Fruit fly (Drosophila melanogaster): ENCODE data around the gene CG4259.

Gene CG4259

DNA sequence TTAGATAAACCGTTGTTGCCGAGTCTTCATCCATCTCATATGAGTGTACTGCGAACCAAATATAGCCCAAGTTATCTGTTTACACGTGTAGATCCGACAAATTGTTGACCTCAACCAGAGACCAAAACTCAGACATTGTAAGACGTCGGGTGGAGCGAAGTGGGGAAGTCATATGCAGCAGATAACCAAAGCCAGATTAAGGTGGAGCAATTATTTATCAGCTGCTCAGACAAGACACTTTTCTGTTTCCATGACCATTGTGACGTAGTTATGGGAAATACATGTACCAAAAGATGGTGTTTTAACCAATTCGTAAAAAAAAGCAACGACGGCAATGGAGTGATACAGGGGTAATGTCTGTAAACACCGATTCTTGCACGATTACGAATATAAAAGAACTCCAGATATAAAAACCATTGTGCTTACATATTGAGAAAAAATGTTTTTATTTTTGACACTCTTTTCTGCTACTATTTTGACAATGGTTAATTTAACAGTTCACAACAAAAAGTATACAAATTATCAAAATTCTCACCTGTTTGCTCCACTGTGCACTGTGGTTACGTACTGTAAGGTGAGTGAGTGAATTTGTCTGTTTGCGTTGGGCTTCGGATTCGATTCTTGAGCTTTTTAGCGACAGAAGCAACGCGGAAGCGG is 48.4 kb upstream of the CG4259 start (continued):
- peak; percentile 1 for TF ChIP-seq CG13123 (GFP tag; optimal IDR thresholded peaks at IDR 0.05)
- no peak for TF ChIP-seq gfzf (GFP tag; optimal IDR thresholded peaks at IDR 0.05)
- peak; percentile 31 for TF ChIP-seq nmo (GFP tag; optimal IDR thresholded peaks at IDR 0.05)
- no peak for TF ChIP-seq Adf1 (GFP tag; IDR thresholded peaks at IDR 0.05)
- TF ChIP-seq CG11695 (GFP tag; IDR thresholded peaks at IDR 0.05): no peak
- TF ChIP-seq CG9932 (GFP tag; IDR thresholded peaks at IDR 0.05): peak; percentile 70
- no peak for TF ChIP-seq Hey (tag; optimal IDR thresholded peaks at IDR 0.05)
- no peak for TF ChIP-seq NC2α (GFP tag; optimal IDR thresholded peaks at IDR 0.05)
- TF ChIP-seq tgo (GFP tag; IDR thresholded peaks at IDR 0.05): peak; percentile 29; the same call in 1 of the 3 replicates
- TF ChIP-seq CG10565 (GFP tag; optimal IDR thresholded peaks at IDR 0.05): no peak
- peak; percentile 39 for TF ChIP-seq CG18619 (GFP tag; optimal IDR thresholded peaks at IDR 0.05)
- TF ChIP-seq Med (GFP tag): peak; percentile 93
- TF ChIP-seq CG4730 (GFP tag; IDR thresholded peaks at IDR 0.05): no peak
- no peak for TF ChIP-seq CG6683 (GFP tag; optimal IDR thresholded peaks at IDR 0.05)
- TF ChIP-seq CG2678 (tag; optimal IDR thresholded peaks at IDR 0.05): peak; percentile 53
- no peak for TF ChIP-seq CG3163 (GFP tag; optimal IDR thresholded peaks at IDR 0.05)
- TF ChIP-seq H2.0 (GFP tag; IDR thresholded peaks at IDR 0.05): 0 out of 2 replicates have a peak, but pooled peaks have one; percentile 17
- TF ChIP-seq Hr51 (GFP tag; optimal IDR thresholded peaks at IDR 0.05): peak; percentile 39 to 59
- no peak for TF ChIP-seq CrebB (tag; optimal IDR thresholded peaks at IDR 0.05)
- TF ChIP-seq Gug (GFP tag; IDR thresholded peaks at IDR 0.05): 0 out of 4 replicates have a peak, but pooled peaks have one; percentile 4
- no peak for TF ChIP-seq cato (GFP tag; optimal IDR thresholded peaks at IDR 0.05; ENCODE audit: borderline replicate concordance)
- TF ChIP-seq NfI (GFP tag; optimal IDR thresholded peaks at IDR 0.05): peak; percentile 37
- peak; percentile 13 for TF ChIP-seq CoRest (tag; optimal IDR thresholded peaks at IDR 0.05)
- no peak for TF ChIP-seq ato (GFP tag; IDR thresholded peaks at IDR 0.05; ENCODE audit: partially characterized antibody)
- TF ChIP-seq CG1024 (GFP tag; IDR thresholded peaks at IDR 0.05): no peak; the same call in 1 of the 2 replicates
- peak; percentile 53; the same call in 1 of the 2 replicates for TF ChIP-seq CG17328 (GFP tag; IDR thresholded peaks at IDR 0.05)
- no peak for TF ChIP-seq stc (GFP tag; IDR thresholded peaks at IDR 0.05)
- no peak for TF ChIP-seq HLHmδ (GFP tag; optimal IDR thresholded peaks at IDR 0.05)
- TF ChIP-seq CG12769 (tag; optimal IDR thresholded peaks at IDR 0.05): no peak
- peak; percentile 74 for TF ChIP-seq gem (tag; optimal IDR thresholded peaks at IDR 0.05)
- TF ChIP-seq mirr (GFP tag; optimal IDR thresholded peaks at IDR 0.05): no peak
- TF ChIP-seq ranshi (GFP tag; IDR thresholded peaks at IDR 0.05): 0 out of 2 replicates have a peak, but pooled peaks have one; percentile 13
- TF ChIP-seq Dip2 (GFP tag; IDR thresholded peaks at IDR 0.05): no peak
- TF ChIP-seq Ets97D (GFP tag; optimal IDR thresholded peaks at IDR 0.05): no peak

DNA sequence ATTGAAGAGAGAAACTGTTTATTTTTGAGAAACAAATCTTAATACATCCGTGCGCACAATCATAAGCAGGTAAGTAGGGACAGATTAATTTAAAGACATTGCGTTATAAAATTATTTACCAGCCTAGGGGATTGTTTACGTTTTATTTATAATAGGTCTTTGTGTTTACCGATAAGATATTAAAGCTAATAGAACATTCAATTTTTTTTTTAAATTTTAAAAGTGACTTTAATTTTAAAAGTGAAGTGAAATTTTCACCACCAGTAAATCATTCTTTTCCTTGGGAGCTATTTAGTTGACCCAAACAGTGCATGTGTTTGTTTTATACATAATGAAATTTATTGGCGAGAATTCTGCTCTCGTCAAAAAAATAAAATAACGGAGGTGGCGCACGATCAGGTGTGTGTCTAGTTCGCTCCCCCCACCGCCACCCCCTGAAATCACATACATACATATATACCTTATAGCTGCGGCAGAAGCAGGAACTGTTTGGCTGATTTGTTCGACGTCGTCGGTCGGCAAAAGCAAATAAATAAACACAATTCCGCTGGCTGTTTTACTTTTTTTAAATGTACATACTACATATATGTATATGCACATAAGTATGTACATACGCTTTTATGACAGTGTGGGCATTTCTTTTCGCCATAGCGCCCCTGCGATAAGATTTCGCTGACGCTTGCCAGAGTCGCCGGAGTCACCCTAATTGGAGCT is 47.0 kb upstream of the CG4259 start:
- TF ChIP-seq Awh (GFP tag; IDR thresholded peaks at IDR 0.05) (no peak), CG7987 (GFP tag; optimal IDR thresholded peaks at IDR 0.05) (no peak), crc (GFP tag; optimal IDR thresholded peaks at IDR 0.05) (no peak), Scr (GFP tag; IDR thresholded peaks at IDR 0.05; ENCODE audit: partially characterized antibody) (no peak), CG12769 (tag; optimal IDR thresholded peaks at IDR 0.05) (peak; percentile 50), Hr3 (GFP tag; optimal IDR thresholded peaks at IDR 0.05) (peak; percentile 15), Trl (optimal IDR thresholded peaks at IDR 0.05) (no peak), Trl (GFP tag; optimal IDR thresholded peaks at IDR 0.05) (no peak), gcm (GFP tag; optimal IDR thresholded peaks at IDR 0.05) (no peak), gt (GFP tag; IDR thresholded peaks at IDR 0.05) (no peak), emc (GFP tag; optimal IDR thresholded peaks at IDR 0.05) (no peak), CG34422 (GFP tag; IDR thresholded peaks at IDR 0.05) (0 out of 3 replicates have a peak, but pooled peaks have one; percentile 33), klu (GFP tag; IDR thresholded peaks at IDR 0.05) (no peak), bbx (GFP tag; IDR thresholded peaks at IDR 0.05; ENCODE audit: partially characterized antibody) (no peak), croc (GFP tag; conservative IDR thresholded peaks at IDR 0.05) (0 out of 3 replicates have a peak, but pooled peaks have one; percentile 15), zfh2 (GFP tag; optimal IDR thresholded peaks at IDR 0.05) (peak; percentile 37), fd96Cb (tag; optimal IDR thresholded peaks at IDR 0.05) (peak; percentile 19)
